Worm (Caenorhabditis elegans): ENCODE measurements around the gene C53A5.13.

C53A5.13 gene

DNA sequence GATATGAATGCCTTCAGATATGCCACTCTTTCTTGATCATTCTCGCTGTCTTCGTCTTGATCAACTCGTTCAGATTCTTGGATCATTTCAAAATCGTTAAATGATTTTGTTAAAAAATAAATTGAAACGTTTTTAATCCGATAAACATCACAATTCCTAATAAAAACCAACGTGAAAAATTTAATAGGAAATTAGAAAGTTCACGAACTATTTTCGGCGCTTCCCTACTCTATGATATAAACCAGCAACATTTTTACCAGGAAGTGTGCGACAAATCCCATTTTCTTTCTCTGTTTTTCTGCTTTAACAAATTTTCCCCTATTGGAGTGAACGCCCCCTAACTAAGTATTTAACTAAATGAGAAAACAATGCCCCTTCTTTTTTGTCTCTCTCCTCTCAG, 38.7 kb downstream of the C53A5.13 start, which contains the start of gene Y40H4A.2:
Y40H4A.2 (minus strand) TSS at position 101 of the 400 bp plus-strand sequence.
- TF ChIP-seq ham-2 (GFP tag; optimal IDR thresholded peaks at IDR 0.05) (no peak), elt-3 (tag; optimal IDR thresholded peaks at IDR 0.05) (no peak), nhr-237 (tag; optimal IDR thresholded peaks at IDR 0.05) (no peak), zip-8 (tag; optimal IDR thresholded peaks at IDR 0.05) (no peak), mab-5 (tag; optimal IDR thresholded peaks at IDR 0.05) (no peak), drap-1 (GFP tag; optimal IDR thresholded peaks at IDR 0.05) (no peak), hlh-1 (tag; optimal IDR thresholded peaks at IDR 0.05) (no peak), flh-1 (GFP tag; optimal IDR thresholded peaks at IDR 0.05) (no peak), elt-1 (tag; optimal IDR thresholded peaks at IDR 0.05; ENCODE audit: borderline replicate concordance, insufficient read depth) (no peak), tbx-8 (GFP tag; optimal IDR thresholded peaks at IDR 0.05) (no peak), ceh-39 (tag; optimal IDR thresholded peaks at IDR 0.05) (no peak), unc-120 (tag; optimal IDR thresholded peaks at IDR 0.05; ENCODE audit: poor library complexity, severe bottlenecking) (no peak)

ce11 chrV:14594103-14594502, 47.4 kb downstream of the C53A5.13 start:
- TF ChIP-seq blmp-1 (tag; optimal IDR thresholded peaks at IDR 0.05) = no peak
- TF ChIP-seq nhr-28 (tag; optimal IDR thresholded peaks at IDR 0.05) = no peak

ce11 chrV:14594943-14595342, 48.3 kb downstream of the C53A5.13 start:
- TF ChIP-seq lin-32 (GFP tag; optimal IDR thresholded peaks at IDR 0.05) (no peak), lsy-2 (tag; optimal IDR thresholded peaks at IDR 0.05) (no peak)

DNA sequence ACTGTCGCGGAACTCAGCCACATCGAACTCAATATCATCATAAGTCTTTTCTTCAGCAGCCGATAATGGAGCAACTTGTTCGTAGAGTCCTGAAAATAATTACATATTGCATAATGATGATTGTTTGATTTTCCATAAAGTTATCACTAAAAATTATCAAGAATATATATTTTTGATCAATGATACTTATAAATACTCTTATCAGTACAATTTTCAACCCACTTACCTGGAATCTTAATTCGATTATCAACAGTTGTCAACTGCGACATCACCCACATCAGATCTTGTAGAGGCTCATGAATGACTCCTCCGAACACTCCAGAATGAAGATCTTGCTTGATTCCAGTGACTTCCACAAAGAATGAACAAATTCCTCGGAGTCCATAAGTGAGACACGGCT, 49.3 kb downstream of the C53A5.13 start:
- TF ChIP-seq mep-1 (tag; optimal IDR thresholded peaks at IDR 0.05) (no peak), nhr-12 (tag; optimal IDR thresholded peaks at IDR 0.05) (no peak), flh-1 (GFP tag; optimal IDR thresholded peaks at IDR 0.05) (no peak), ceh-39 (tag; optimal IDR thresholded peaks at IDR 0.05) (no peak), blmp-1 (tag; optimal IDR thresholded peaks at IDR 0.05) (no peak), lin-32 (GFP tag; optimal IDR thresholded peaks at IDR 0.05) (no peak), mls-2 (tag; optimal IDR thresholded peaks at IDR 0.05) (no peak), M03D4.4 (tag; optimal IDR thresholded peaks at IDR 0.05) (no peak), ztf-11 (tag; optimal IDR thresholded peaks at IDR 0.05) (no peak), nhr-237 (tag; optimal IDR thresholded peaks at IDR 0.05) (no peak), bed-3 (GFP tag; optimal IDR thresholded peaks at IDR 0.05) (no peak), elt-3 (tag; optimal IDR thresholded peaks at IDR 0.05) (no peak), unc-62 (GFP tag; optimal IDR thresholded peaks at IDR 0.05) (no peak), nhr-28 (tag; optimal IDR thresholded peaks at IDR 0.05) (no peak), ceh-83 (GFP tag; optimal IDR thresholded peaks at IDR 0.05) (no peak)

ce11 chrV:14597005-14597680, 50.5 kb downstream of the C53A5.13 start, which contains the start of gene pes-9:
TSS of gene pes-9 (minus strand) at chrV:14597034.
- no peak for TF ChIP-seq ceh-43 (GFP tag; optimal IDR thresholded peaks at IDR 0.05)

ce11 chrV:14597681-14598184, 51.1 kb downstream of the C53A5.13 start, which contains the start of gene R11H6.2:
TSS of gene R11H6.2 (plus strand) at chrV:14598006.
- peak; percentile 60 for TF ChIP-seq mep-1 (tag; optimal IDR thresholded peaks at IDR 0.05)
- no peak for TF ChIP-seq snpc-4 (tag; optimal IDR thresholded peaks at IDR 0.05)

- no peak for TF ChIP-seq nhr-12 (tag; optimal IDR thresholded peaks at IDR 0.05)
- TF ChIP-seq elt-3 (tag; optimal IDR thresholded peaks at IDR 0.05) = no peak
- TF ChIP-seq lsy-2 (tag; optimal IDR thresholded peaks at IDR 0.05) = no peak
- TF ChIP-seq lin-13 (tag; optimal IDR thresholded peaks at IDR 0.05) = no peak
- no peak for TF ChIP-seq lin-32 (GFP tag; optimal IDR thresholded peaks at IDR 0.05)
Observed at ce11 chrV:14599972-14600371, 53.3 kb downstream of the C53A5.13 start, which contains the start of gene glb-22. TSS of gene glb-22 (plus strand) at chrV:14600272.
